Fruit fly (Drosophila melanogaster): ENCODE results near the gene mRpL9.

The mRpL9 gene

dm6 chr3R:15350993-15351426, 20.5 kb downstream of the mRpL9 start, which contains the start of the genes Trs33 and Tmtc4 (continued):
- peak in 1 of 2 experiments; percentile 89 for TF ChIP-seq crp (GFP tag; optimal IDR thresholded peaks at IDR 0.05)
- peak; percentile 52 for TF ChIP-seq Nf-YC (tag; optimal IDR thresholded peaks at IDR 0.05)
- TF ChIP-seq zf30C (GFP tag; optimal IDR thresholded peaks at IDR 0.05) = peak; percentile 35
- no peak for TF ChIP-seq CG18619 (GFP tag; optimal IDR thresholded peaks at IDR 0.05)
- peak; percentile 56 for TF ChIP-seq Fer1 (GFP tag; optimal IDR thresholded peaks at IDR 0.05)
- peak; percentile 51 for TF ChIP-seq CoRest (tag; optimal IDR thresholded peaks at IDR 0.05)
- 0 out of 2 replicates have a peak, but pooled peaks have one; percentile 33 for TF ChIP-seq Ptx1 (GFP tag; IDR thresholded peaks at IDR 0.05)
- TF ChIP-seq CG9932 (GFP tag; IDR thresholded peaks at IDR 0.05) = peak; percentile 50; the same call in 1 of the 2 replicates
- no peak for TF ChIP-seq CrebB (tag; optimal IDR thresholded peaks at IDR 0.05)
- no peak for TF ChIP-seq corto (GFP tag; optimal IDR thresholded peaks at IDR 0.05)
- TF ChIP-seq CG13123 (GFP tag; optimal IDR thresholded peaks at IDR 0.05) = peak; percentile 15
- TF ChIP-seq Ada2b (GFP tag; IDR thresholded peaks at IDR 0.05) = peak; percentile 35; the same call in 1 of the 2 replicates
- peak; percentile 22; the same call in 1 of the 2 replicates for TF ChIP-seq CG32767 (GFP tag; IDR thresholded peaks at IDR 0.05)
- TF ChIP-seq Ets65A (GFP tag) = peak; percentile 69
- peak in 1 of 3 experiments; percentile 40 for TF ChIP-seq lola (GFP tag; optimal IDR thresholded peaks at IDR 0.05)
- TF ChIP-seq CG30403 (GFP tag; optimal IDR thresholded peaks at IDR 0.05) = peak; percentile 42
- peak; percentile 23 for TF ChIP-seq wek (GFP tag; optimal IDR thresholded peaks at IDR 0.05)
- TF ChIP-seq gt (GFP tag; IDR thresholded peaks at IDR 0.05) = no peak
- peak; percentile 72 for TF ChIP-seq CG4617 (GFP tag; optimal IDR thresholded peaks at IDR 0.05; ENCODE audit: borderline replicate concordance)
- peak; percentile 65 for TF ChIP-seq CG17829 (tag; optimal IDR thresholded peaks at IDR 0.05)
- no peak for TF ChIP-seq zen (tag; optimal IDR thresholded peaks at IDR 0.05)
- TF ChIP-seq B-H2 (GFP tag; optimal IDR thresholded peaks at IDR 0.05) = peak; percentile 61
- TF ChIP-seq zfh1 (GFP tag; IDR thresholded peaks at IDR 0.05) = no peak; the same call in 2 of the 3 replicates
- TF ChIP-seq CG17328 (GFP tag; IDR thresholded peaks at IDR 0.05) = no peak
- peak; percentile 21 for TF ChIP-seq CG12104 (GFP tag; optimal IDR thresholded peaks at IDR 0.05)
- TF ChIP-seq sd (tag; optimal IDR thresholded peaks at IDR 0.05) = peak; percentile 42
- peak; percentile 28; the same call in 1 of the 2 replicates for TF ChIP-seq klu (GFP tag; IDR thresholded peaks at IDR 0.05)
- peak; percentile 50 for TF ChIP-seq CG18262 (tag; optimal IDR thresholded peaks at IDR 0.05)
- peak; percentile 62 for TF ChIP-seq CG14710 (tag; optimal IDR thresholded peaks at IDR 0.05)
- peak; percentile 37; the same call in 1 of the 3 replicates for TF ChIP-seq ase (GFP tag; IDR thresholded peaks at IDR 0.05)
- peak; percentile 54 for TF ChIP-seq CG10267 (tag; optimal IDR thresholded peaks at IDR 0.05)
- no peak for TF ChIP-seq abd-A (tag; optimal IDR thresholded peaks at IDR 0.05)
- peak; percentile 46 for TF ChIP-seq nerfin-1 (tag; optimal IDR thresholded peaks at IDR 0.05)
- peak; percentile 51 for TF ChIP-seq PHDP (tag; optimal IDR thresholded peaks at IDR 0.05)
- TF ChIP-seq lbe (GFP tag; optimal IDR thresholded peaks at IDR 0.05) = peak; percentile 55
- TF ChIP-seq pita (GFP tag; optimal IDR thresholded peaks at IDR 0.05) = no peak
- no peak for TF ChIP-seq lab (GFP tag; optimal IDR thresholded peaks at IDR 0.05)
- TF ChIP-seq CG2202 (tag; optimal IDR thresholded peaks at IDR 0.05) = no peak
- no peak for TF ChIP-seq CG14667 (GFP tag; IDR thresholded peaks at IDR 0.05)
- peak; percentile 34 for TF ChIP-seq CG7556 (GFP tag; optimal IDR thresholded peaks at IDR 0.05)
- no peak for TF ChIP-seq CG2129 (GFP tag; IDR thresholded peaks at IDR 0.05; ENCODE audit: partially characterized antibody)
- no peak for TF ChIP-seq ftz-f1 (GFP tag; optimal IDR thresholded peaks at IDR 0.05)
- no peak for TF ChIP-seq Gug (GFP tag; IDR thresholded peaks at IDR 0.05)
- TF ChIP-seq Dll (GFP tag; IDR thresholded peaks at IDR 0.05; ENCODE audit: partially characterized antibody) = 0 out of 4 replicates have a peak, but pooled peaks have one; percentile 10
- TF ChIP-seq salm (tag; optimal IDR thresholded peaks at IDR 0.05) = no peak
- TF ChIP-seq CG13424 (tag; optimal IDR thresholded peaks at IDR 0.05) = peak; percentile 67
- TF ChIP-seq dmrt11E (tag; optimal IDR thresholded peaks at IDR 0.05) = peak; percentile 28
- TF ChIP-seq Fer3 (tag; optimal IDR thresholded peaks at IDR 0.05) = peak; percentile 32
- TF ChIP-seq HmgZ (tag; optimal IDR thresholded peaks at IDR 0.05) = peak; percentile 74
